Worm (Caenorhabditis elegans): ENCODE results near the gene srbc-7.

The srbc-7 gene

ce11 chrV:7508566-7509044 is 21.2 kb upstream of the srbc-7 start, which contains the start of the genes str-31 and nhr-172 (continued):
- no peak for TF ChIP-seq lsl-1 (GFP tag; optimal IDR thresholded peaks at IDR 0.05)

ce11 chrV:7506207-7506606 is 18.8 kb upstream of the srbc-7 start:
- TF ChIP-seq pbrm-1 (GFP tag; IDR thresholded peaks at IDR 0.05) (peak; percentile 31; the same call in 1 of the 2 replicates), ceh-58 (GFP tag; IDR thresholded peaks at IDR 0.05) (no peak), ceh-100 (GFP tag; IDR thresholded peaks at IDR 0.05) (no peak), lin-26 (GFP tag; IDR thresholded peaks at IDR 0.05) (peak; percentile 55; the same call in 1 of the 2 replicates), B0261.1 (tag; optimal IDR thresholded peaks at IDR 0.05) (peak; percentile 71), rpc-1 (optimal IDR thresholded peaks at IDR 0.05) (peak; percentile 54), rpc-1 (tag; optimal IDR thresholded peaks at IDR 0.05) (peak; percentile 73), F23B12.7 (tag; optimal IDR thresholded peaks at IDR 0.05; ENCODE audit: insufficient read depth) (peak; percentile 60), D2030.7 (GFP tag; IDR thresholded peaks at IDR 0.05) (0 out of 2 replicates have a peak, but pooled peaks have one; percentile 44), tbp1 (GFP tag; optimal IDR thresholded peaks at IDR 0.05) (peak; percentile 90), him-1 (tag; optimal IDR thresholded peaks at IDR 0.05) (peak; percentile 67), attf-6 (GFP tag; IDR thresholded peaks at IDR 0.05) (no peak), Y56A3A.18 (GFP tag; IDR thresholded peaks at IDR 0.05) (0 out of 2 replicates have a peak, but pooled peaks have one; percentile 30), ztf-18 (tag; optimal IDR thresholded peaks at IDR 0.05) (peak; percentile 15)

- no peak for TF ChIP-seq egl-44 (GFP tag; IDR thresholded peaks at IDR 0.05)
- TF ChIP-seq hsf-1 (GFP tag; IDR thresholded peaks at IDR 0.05), result no peak
- TF ChIP-seq rcor-1 (GFP tag; IDR thresholded peaks at IDR 0.05), result no peak
- TF ChIP-seq ztf-28 (GFP tag; IDR thresholded peaks at IDR 0.05), result no peak
- TF ChIP-seq ceh-79 (tag; optimal IDR thresholded peaks at IDR 0.05), result no peak
- TF ChIP-seq cebp-1 (GFP tag; IDR thresholded peaks at IDR 0.05), result no peak
- TF ChIP-seq cebp-1 (tag; optimal IDR thresholded peaks at IDR 0.05), result no peak
- no peak for TF ChIP-seq nhr-120 (GFP tag; IDR thresholded peaks at IDR 0.05)
- TF ChIP-seq let-607 (tag; optimal IDR thresholded peaks at IDR 0.05), result no peak
- no peak for TF ChIP-seq nhr-90 (tag; optimal IDR thresholded peaks at IDR 0.05)
- TF ChIP-seq attf-5 (GFP tag; optimal IDR thresholded peaks at IDR 0.05), result no peak
- no peak for TF ChIP-seq zim-3 (tag; optimal IDR thresholded peaks at IDR 0.05)
- no peak for TF ChIP-seq egrh-3 (GFP tag; IDR thresholded peaks at IDR 0.05)
- no peak for TF ChIP-seq mes-4 (tag; optimal IDR thresholded peaks at IDR 0.05)
- TF ChIP-seq aptf-2 (GFP tag; conservative IDR thresholded peaks at IDR 0.05), result no peak
- TF ChIP-seq dpff-1 (tag; optimal IDR thresholded peaks at IDR 0.05), result no peak
Measured at ce11 chrV:7504271-7504670, 16.9 kb upstream of the srbc-7 start, which contains the start of gene srh-229. Gene srh-229 (minus strand): TSS chrV:7504371.

- TF ChIP-seq K12H6.12 (tag; optimal IDR thresholded peaks at IDR 0.05) (no peak), F55B11.4 (tag; optimal IDR thresholded peaks at IDR 0.05; ENCODE audit: borderline replicate concordance, insufficient read depth) (no peak), ama-1 (optimal IDR thresholded peaks at IDR 0.05) (no peak), ama-1 (GFP tag; optimal IDR thresholded peaks at IDR 0.05) (no peak), hrde-1 (tag; optimal IDR thresholded peaks at IDR 0.05; ENCODE audit: borderline replicate concordance) (no peak), gei-17 (GFP tag; optimal IDR thresholded peaks at IDR 0.05) (no peak), rec-8 (tag; optimal IDR thresholded peaks at IDR 0.05) (no peak), ztf-22 (GFP tag; optimal IDR thresholded peaks at IDR 0.05) (no peak), lsy-27 (tag; optimal IDR thresholded peaks at IDR 0.05; ENCODE audit: borderline replicate concordance, insufficient read depth) (no peak), cebp-1 (GFP tag; IDR thresholded peaks at IDR 0.05) (no peak), cebp-1 (tag; optimal IDR thresholded peaks at IDR 0.05) (no peak), egl-18 (GFP tag; IDR thresholded peaks at IDR 0.05) (no peak), F33H1.4 (GFP tag; IDR thresholded peaks at IDR 0.05) (no peak), athp-1 (tag; optimal IDR thresholded peaks at IDR 0.05) (no peak), chd-7 (tag; optimal IDR thresholded peaks at IDR 0.05) (no peak), hmg-1.2 (GFP tag; IDR thresholded peaks at IDR 0.05) (no peak)
Measured at ce11 chrV:7501194-7501593, 13.8 kb upstream of the srbc-7 start.

All from whole organism, young adult.